Fruit fly (Drosophila melanogaster) whole organism: Measurements from ENCODE around the gene Arr2.

Source experiments
- CG8478 ChIP-seq: fragments of >200 bp; optimal IDR thresholded peaks from 2 replicates; lab custom pipeline; 2018; ENCODE audit warnings: inconsistent platforms
- Dll ChIP-seq: fragments of >200 bp; optimal IDR thresholded peaks from 2 replicates; lab custom pipeline; 2017
- EcR ChIP-seq, 2 experiments: fragments of >200 bp; optimal IDR thresholded peaks; 2 replicates each; lab custom pipeline; 2017; ENCODE audit warnings: missing biosample characterization in 2 of 2, missing genetic modification characterization in 2 of 2, missing genetic modification reagents in 2 of 2
- pan ChIP-seq: fragments of >200 bp; optimal IDR thresholded peaks from 2 replicates; lab custom pipeline; 2017
- psq ChIP-seq: fragments of >200 bp; optimal IDR thresholded peaks from 2 replicates; lab custom pipeline; 2017
- usp ChIP-seq: fragments of >200 bp; optimal IDR thresholded peaks from 2 replicates; lab custom pipeline; 2017; ENCODE audit warnings: missing biosample characterization, missing genetic modification characterization, mixed read lengths

Gene Arr2

DNA sequence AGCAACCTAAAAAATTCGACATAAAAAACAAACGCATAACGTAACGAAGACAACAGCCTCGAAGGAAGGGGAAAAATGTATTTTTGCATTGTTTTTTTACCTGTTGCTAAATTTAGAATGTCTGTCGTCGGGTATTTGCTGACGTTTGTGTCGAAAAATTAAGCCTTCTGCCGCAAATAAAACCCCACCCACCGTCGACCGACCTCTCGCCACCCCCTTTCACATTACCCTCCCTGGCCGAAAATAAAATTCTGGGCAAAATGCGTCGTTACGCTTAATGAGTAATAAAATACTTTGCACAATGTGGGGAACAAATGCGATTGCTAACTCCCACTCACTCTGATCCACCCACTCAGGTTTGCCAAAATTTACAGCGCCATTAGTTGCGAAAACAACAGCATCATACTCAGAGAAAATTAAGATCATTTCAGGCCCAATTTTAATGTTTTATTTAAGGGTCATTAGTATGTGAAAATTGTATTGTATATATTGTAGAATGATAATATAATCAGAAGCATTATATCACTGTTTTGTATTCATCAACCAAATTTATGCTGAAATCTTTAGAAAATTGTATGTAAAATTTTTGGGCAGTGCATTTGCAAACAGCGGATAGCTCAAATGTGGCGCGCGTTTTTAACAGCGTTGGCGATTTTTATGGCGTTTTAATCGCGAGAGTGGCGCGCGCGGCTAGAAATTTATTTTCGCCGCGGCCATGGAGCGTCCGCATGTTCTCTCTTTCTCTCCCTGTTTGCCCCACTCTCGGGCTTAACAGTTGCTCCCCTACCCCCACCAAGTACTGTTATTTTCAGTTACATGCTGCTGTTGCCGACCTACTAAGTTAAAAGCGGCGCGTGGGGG, 23.7 kb upstream of the Arr2 start:
- TF ChIP-seq Dll (lab: Kevin White, UChicago) (peak; percentile 43), usp (GFP tag; lab: Kevin White, UChicago) (no peak)

DNA sequence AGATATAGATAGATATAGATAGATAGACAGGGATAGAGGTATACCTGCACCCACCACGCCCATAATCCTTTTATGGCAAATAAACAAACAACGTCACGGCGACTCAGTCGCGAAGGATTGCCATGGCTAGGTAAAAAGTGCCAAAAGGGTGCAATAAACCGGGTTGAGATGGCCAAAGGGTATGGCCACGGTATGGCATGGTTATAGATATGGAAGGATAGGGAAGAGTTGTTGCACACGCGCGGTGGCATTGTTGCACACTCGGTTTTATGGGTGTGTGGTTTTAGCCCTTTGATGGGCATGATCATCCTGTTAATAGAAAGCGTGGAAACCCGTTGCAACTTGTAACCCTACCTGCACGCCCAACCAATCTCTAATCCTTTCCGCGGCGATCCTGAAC, 22.2 kb upstream of the Arr2 start:
- TF ChIP-seq Dll (lab: Kevin White, UChicago) (no peak), pan (lab: Kevin White, UChicago) (no peak), psq (lab: Kevin White, UChicago) (no peak), usp (GFP tag; lab: Kevin White, UChicago) (no peak), EcR (GFP tag; optimal IDR thresholded peaks at IDR 0.05; lab: Kevin White, UChicago) (no peak), CG8478 (no peak)

DNA sequence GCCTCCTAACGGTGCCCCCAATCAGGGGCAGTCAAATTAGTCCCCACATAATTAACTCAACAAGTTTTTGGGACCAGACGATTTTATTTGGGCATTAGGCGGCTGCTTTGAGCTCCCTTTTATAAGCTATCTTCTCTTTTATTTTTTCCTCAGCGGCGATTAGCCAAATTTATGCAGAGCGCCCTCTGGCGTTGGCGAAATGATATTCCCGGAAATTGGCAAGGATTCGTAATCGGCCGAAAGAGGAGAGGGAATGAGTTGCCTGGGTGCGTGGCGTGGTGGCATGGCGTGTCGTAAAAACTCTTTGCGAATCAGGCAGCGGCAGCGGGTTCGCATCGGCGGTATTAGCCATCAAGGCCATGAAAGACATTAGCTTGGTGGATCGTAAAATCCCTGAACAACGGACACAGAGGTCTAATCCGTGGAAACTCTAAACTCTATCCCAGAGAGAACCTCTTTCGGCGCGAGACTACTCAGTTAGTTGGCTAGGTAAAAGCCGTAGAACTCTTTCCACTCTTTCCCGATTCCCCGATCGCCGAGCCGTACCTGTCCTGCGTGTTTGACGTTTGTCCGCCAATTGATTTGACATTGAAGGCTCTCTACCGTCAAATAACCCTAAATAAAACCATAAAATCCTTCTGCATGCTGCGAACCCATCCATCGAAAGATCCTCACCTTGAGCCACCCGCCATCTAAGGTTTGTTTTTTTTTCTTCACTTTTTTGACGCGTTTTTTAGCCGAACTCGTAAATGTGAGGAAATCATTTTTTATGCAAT, 21.3 kb upstream of the Arr2 start:
- TF ChIP-seq EcR (GFP tag; optimal IDR thresholded peaks at IDR 0.05; lab: Kevin White, UChicago) = no peak
- TF ChIP-seq psq (lab: Kevin White, UChicago) = no peak
- no peak for TF ChIP-seq CG8478
- TF ChIP-seq pan (lab: Kevin White, UChicago) = no peak
- TF ChIP-seq usp (GFP tag; lab: Kevin White, UChicago) = no peak
- no peak for TF ChIP-seq Dll (lab: Kevin White, UChicago)

DNA sequence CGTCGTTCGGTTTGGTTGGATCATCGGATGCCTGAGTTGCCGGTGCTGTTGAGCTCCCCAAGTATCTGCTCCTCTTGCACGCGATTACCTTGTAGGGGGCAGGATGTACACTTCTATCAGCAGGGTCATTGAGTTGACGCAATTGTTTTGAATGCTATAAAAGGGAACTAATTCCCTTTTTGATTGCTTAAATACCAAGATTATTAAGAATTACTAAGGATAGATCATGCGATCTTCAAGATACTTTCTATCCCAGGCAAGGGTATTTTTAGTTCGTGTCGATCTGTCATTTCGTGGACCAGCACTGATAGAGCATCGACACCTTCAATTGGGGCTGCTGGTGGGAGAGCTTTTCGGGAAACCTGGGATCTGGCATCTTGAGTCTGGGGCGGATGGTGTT, 20.4 kb upstream of the Arr2 start:
- TF ChIP-seq EcR (GFP tag; optimal IDR thresholded peaks at IDR 0.05; lab: Kevin White, UChicago) = peak in 1 of 2 experiments; percentile 47
- no peak for TF ChIP-seq CG8478
- TF ChIP-seq pan (lab: Kevin White, UChicago) = peak; percentile 62
- no peak for TF ChIP-seq psq (lab: Kevin White, UChicago)
- TF ChIP-seq usp (GFP tag; lab: Kevin White, UChicago) = no peak

DNA sequence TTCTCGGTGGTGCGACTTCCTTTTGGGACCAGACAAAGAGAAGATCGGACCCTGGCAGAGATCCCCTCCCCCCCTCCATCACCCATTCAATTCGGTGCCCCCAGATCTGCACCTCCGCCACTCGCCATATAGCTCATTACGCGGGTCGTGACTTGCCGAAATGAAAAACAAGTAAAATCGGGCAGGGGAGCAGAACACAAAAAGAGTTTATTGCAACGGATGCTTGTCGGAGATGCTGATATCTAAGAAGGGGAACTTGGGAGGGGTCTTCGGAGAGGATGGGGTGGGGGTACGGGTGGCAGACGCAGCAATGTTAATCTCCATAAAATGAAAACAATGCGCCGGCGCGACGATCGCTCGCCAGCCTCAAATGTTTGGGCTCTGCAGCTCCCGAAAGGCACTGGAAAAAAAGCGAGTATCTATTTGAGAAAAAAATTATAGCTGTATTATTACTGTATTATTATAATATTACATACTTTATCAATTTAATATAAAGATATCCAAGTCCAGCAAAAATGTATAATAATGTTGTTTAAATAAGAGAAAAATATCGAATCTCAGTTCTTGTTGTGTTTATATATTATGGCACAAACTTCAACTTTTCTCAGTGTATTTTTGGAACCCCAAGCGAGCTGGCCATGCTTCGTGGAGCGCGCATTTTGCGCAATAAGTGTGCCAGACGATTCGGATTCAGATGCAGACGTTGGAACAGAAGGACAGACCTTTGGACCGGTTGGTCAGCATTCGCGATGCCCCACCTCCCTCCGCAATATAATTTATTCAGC, 19.3 kb upstream of the Arr2 start:
- TF ChIP-seq usp (GFP tag; lab: Kevin White, UChicago) (no peak), psq (lab: Kevin White, UChicago) (no peak), Dll (lab: Kevin White, UChicago) (no peak), pan (lab: Kevin White, UChicago) (no peak), CG8478 (no peak), EcR (GFP tag; optimal IDR thresholded peaks at IDR 0.05; lab: Kevin White, UChicago) (no peak)

dm6 chr3L:8666098-8666497, 17.4 kb upstream of the Arr2 start:
- TF ChIP-seq EcR (GFP tag; optimal IDR thresholded peaks at IDR 0.05; lab: Kevin White, UChicago) (no peak), Dll (lab: Kevin White, UChicago) (no peak), CG8478 (no peak), psq (lab: Kevin White, UChicago) (no peak), pan (lab: Kevin White, UChicago) (no peak), usp (GFP tag; lab: Kevin White, UChicago) (no peak)

- TF ChIP-seq pan (lab: Kevin White, UChicago) (no peak), CG8478 (no peak), usp (GFP tag; lab: Kevin White, UChicago) (no peak), psq (lab: Kevin White, UChicago) (no peak), Dll (lab: Kevin White, UChicago) (no peak), EcR (GFP tag; optimal IDR thresholded peaks at IDR 0.05; lab: Kevin White, UChicago) (no peak)
Measured at dm6 chr3L:8661793-8662669, 13.3 kb upstream of the Arr2 start.

dm6 chr3L:8660800-8661199, 12.1 kb upstream of the Arr2 start:
- TF ChIP-seq Dll (lab: Kevin White, UChicago) = no peak
- no peak for TF ChIP-seq EcR (GFP tag; optimal IDR thresholded peaks at IDR 0.05; lab: Kevin White, UChicago)
- TF ChIP-seq pan (lab: Kevin White, UChicago) = no peak
- no peak for TF ChIP-seq usp (GFP tag; lab: Kevin White, UChicago)

DNA sequence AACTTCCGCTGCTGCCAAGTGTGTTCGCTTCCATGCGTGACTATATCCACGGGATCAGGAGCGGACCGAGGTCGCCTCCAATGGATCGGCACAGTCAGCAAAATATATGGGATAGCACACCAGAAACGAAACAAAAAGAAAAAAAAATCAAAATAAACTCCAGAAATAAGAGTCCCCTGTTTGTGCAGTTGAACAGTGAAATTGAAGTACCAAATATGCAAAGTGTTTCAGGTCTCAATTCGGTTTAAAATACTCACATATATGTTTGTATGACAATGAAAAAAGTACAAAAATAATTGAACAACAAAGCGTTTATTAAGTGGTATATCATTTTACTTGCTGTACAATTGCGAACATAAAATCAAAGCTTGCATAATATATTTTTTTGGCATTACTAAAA, 10.9 kb upstream of the Arr2 start:
- TF ChIP-seq Dll (lab: Kevin White, UChicago) (no peak), EcR (GFP tag; optimal IDR thresholded peaks at IDR 0.05; lab: Kevin White, UChicago) (no peak)

- TF ChIP-seq CG8478 (no peak), psq (lab: Kevin White, UChicago) (no peak), pan (lab: Kevin White, UChicago) (no peak), Dll (lab: Kevin White, UChicago) (no peak), usp (GFP tag; lab: Kevin White, UChicago) (no peak), EcR (GFP tag; optimal IDR thresholded peaks at IDR 0.05; lab: Kevin White, UChicago) (no peak)
Measured at dm6 chr3L:8657787-8658186, 9.1 kb upstream of the Arr2 start.

- TF ChIP-seq pan (lab: Kevin White, UChicago) (no peak), psq (lab: Kevin White, UChicago) (no peak), CG8478 (no peak), EcR (GFP tag; optimal IDR thresholded peaks at IDR 0.05; lab: Kevin White, UChicago) (no peak), usp (GFP tag; lab: Kevin White, UChicago) (no peak), Dll (lab: Kevin White, UChicago) (no peak)
Measured at dm6 chr3L:8657429-8657754, 8.7 kb upstream of the Arr2 start.
